Worm (Caenorhabditis elegans) whole organism, mixed stage, embryonic: ENCODE data around the gene Y46H3C.7.

Source experiments
- ceh-83 ChIP-seq: fragments of 200-800 bp; sonication (Bioruptor generic); optimal IDR thresholded peaks from 2 replicates; lab custom pipeline; 2018; ENCODE audit warnings: mild to moderate bottlenecking, missing genetic modification characterization, missing compliant biosample characterization
- mab-5 ChIP-seq: fragments of 150-350 bp; optimal IDR thresholded peaks from 2 replicates; lab custom pipeline; 2014; ENCODE audit warnings: missing biosample characterization, missing genetic modification characterization
- snpc-4 ChIP-seq: fragments of 150-350 bp; optimal IDR thresholded peaks from 2 replicates; lab custom pipeline; 2014; ENCODE audit warnings: missing biosample characterization, missing genetic modification characterization

DNA sequence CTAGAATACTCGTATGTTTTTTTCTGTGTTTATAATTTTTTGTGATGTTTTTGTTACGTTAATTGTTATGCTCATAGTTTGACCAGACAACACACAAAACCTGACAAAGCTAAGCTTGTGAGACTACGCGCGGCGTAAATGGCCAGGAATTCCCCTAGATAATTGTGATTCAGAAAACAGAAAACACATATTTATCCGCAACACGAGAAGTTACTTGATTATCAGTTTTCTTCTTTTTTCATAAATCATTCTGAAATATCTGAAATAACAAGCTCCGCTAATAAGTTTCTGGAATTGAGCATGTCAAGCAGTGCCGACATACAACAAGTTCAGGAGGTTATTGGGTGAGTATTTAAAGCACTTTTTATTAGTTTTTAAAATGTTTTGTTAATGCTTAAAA, 17.1 kb upstream of the Y46H3C.7 start, which contains the start of gene srw-100:
- TF ChIP-seq mab-5 (tag; lab: Kevin White, UChicago): no peak
- no peak for TF ChIP-seq snpc-4 (tag; lab: Kevin White, UChicago)
- TF ChIP-seq ceh-83: no peak
